Fruit fly (Drosophila melanogaster): Measurements from ENCODE around the gene CG31200.

Gene CG31200

dm6 chr3R:20739000-20739399, 6.1 kb downstream of the CG31200 start, which contains the start of gene CG17267:
TSS of gene CG17267 (minus strand) at chr3R:20739100.
- TF ChIP-seq Dll (optimal IDR thresholded peaks at IDR 0.05): no peak
- no peak for TF ChIP-seq psq (optimal IDR thresholded peaks at IDR 0.05)
- TF ChIP-seq EcR (GFP tag; optimal IDR thresholded peaks at IDR 0.05): no peak
- no peak for TF ChIP-seq CG8478 (optimal IDR thresholded peaks at IDR 0.05)
- TF ChIP-seq usp (GFP tag; optimal IDR thresholded peaks at IDR 0.05): no peak
- no peak for TF ChIP-seq pan (optimal IDR thresholded peaks at IDR 0.05)

dm6 chr3R:20735405-20735804, 9.7 kb downstream of the CG31200 start, which contains the start of gene Cdk2:
TSS of gene Cdk2 (plus strand) at chr3R:20735623.
- TF ChIP-seq EcR (GFP tag; optimal IDR thresholded peaks at IDR 0.05): no peak

dm6 chr3R:20731331-20731730, 13.8 kb downstream of the CG31200 start, which contains the start of gene CG31205:
TSS of gene CG31205 (plus strand) at chr3R:20731631.
- TF ChIP-seq usp (GFP tag; optimal IDR thresholded peaks at IDR 0.05) (no peak), Dll (optimal IDR thresholded peaks at IDR 0.05) (no peak), CG8478 (optimal IDR thresholded peaks at IDR 0.05) (no peak), psq (optimal IDR thresholded peaks at IDR 0.05) (no peak), EcR (GFP tag; optimal IDR thresholded peaks at IDR 0.05) (no peak), pan (optimal IDR thresholded peaks at IDR 0.05) (no peak)

dm6 chr3R:20723491-20723890, 21.6 kb downstream of the CG31200 start:
- TF ChIP-seq CG8478 (optimal IDR thresholded peaks at IDR 0.05) (no peak), pan (optimal IDR thresholded peaks at IDR 0.05) (no peak), psq (optimal IDR thresholded peaks at IDR 0.05) (no peak), Dll (optimal IDR thresholded peaks at IDR 0.05) (no peak), usp (GFP tag; optimal IDR thresholded peaks at IDR 0.05) (no peak), EcR (GFP tag; optimal IDR thresholded peaks at IDR 0.05) (no peak)

dm6 chr3R:20719286-20719685, 25.9 kb downstream of the CG31200 start:
- TF ChIP-seq CG8478 (optimal IDR thresholded peaks at IDR 0.05) (no peak), psq (optimal IDR thresholded peaks at IDR 0.05) (no peak), EcR (GFP tag; optimal IDR thresholded peaks at IDR 0.05) (no peak), Dll (optimal IDR thresholded peaks at IDR 0.05) (no peak), pan (optimal IDR thresholded peaks at IDR 0.05) (no peak), usp (GFP tag; optimal IDR thresholded peaks at IDR 0.05) (no peak)

dm6 chr3R:20714360-20714759, 30.8 kb downstream of the CG31200 start, which contains the start of gene Oamb:
TSS of gene Oamb (minus strand) at chr3R:20714577.
- no peak for TF ChIP-seq CG8478 (optimal IDR thresholded peaks at IDR 0.05)
- TF ChIP-seq usp (GFP tag; optimal IDR thresholded peaks at IDR 0.05): no peak
- TF ChIP-seq Dll (optimal IDR thresholded peaks at IDR 0.05): no peak
- TF ChIP-seq EcR (GFP tag; optimal IDR thresholded peaks at IDR 0.05): no peak

Measured in whole organism.